Fruit fly (Drosophila melanogaster) S2 (cell line): ENCODE data around the gene ssp3.

Experiments
- CG8478 ChIP-seq: fragments of >200 bp; optimal IDR thresholded peaks from 2 replicates; lab custom pipeline; 2018
- CTCF ChIP-seq, 2 experiments: fragments of >200 bp; optimal IDR thresholded peaks; 2 replicates each; lab custom pipeline; 2018

dm6 chr2L:18871822-18872221 is 71.9 kb downstream of the ssp3 start:
- TF ChIP-seq CG8478 (lab: Kevin White, UChicago) (no peak), CTCF (optimal IDR thresholded peaks at IDR 0.05; lab: Kevin White, UChicago) (no peak)
